Worm (Caenorhabditis elegans): Measurements from ENCODE around the gene unc-52.

Gene unc-52

DNA sequence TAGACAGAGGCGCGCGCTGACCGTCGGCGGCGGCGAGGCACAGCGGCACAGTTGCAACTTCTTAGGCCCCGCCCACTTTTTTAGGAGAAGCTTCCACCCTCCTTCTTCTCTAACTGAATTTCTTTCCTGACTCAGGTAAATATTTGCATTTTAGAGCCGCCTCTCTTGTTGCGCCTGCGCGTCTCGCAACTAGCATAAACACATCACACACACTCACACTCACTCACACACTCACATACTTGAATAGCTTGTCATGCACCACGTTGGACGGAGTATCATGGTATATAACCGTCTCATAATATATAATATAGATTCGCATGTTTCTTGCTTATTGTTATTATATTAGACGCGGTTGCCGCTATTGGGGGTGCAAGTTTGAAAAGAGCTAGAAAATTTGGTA is at the start of gene unc-52:
unc-52 (minus strand) TSS at position 80 of the 400 bp plus-strand sequence.
- TF ChIP-seq pha-4 (tag; optimal IDR thresholded peaks at IDR 0.05) (peak; percentile 76), eor-1 (tag; optimal IDR thresholded peaks at IDR 0.05) (no peak)

DNA sequence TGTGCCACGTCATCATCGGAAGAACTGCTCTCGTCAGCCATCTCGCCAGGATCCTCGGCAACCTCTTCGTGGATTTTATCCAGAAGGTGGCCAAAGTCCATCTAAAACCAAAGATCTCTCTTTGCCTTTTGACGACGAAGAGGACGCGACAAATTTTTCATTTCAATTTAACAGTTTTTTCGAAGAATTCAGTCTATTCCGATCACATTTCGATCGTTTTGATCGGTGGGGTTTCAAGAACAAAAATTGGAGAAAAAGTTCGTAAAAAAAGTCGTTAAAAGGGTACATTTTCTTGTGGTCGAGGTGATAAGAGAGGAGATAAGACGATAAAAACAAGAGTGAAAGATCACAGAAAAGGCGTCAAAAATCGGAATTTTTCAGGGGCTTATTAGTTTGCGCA is 49.2 kb upstream of the unc-52 start, which contains the start of gene glna-1:
glna-1 (minus strand) TSS at position 101 of the 400 bp plus-strand sequence.
- no peak for TF ChIP-seq nhr-23 (tag; optimal IDR thresholded peaks at IDR 0.05)
- TF ChIP-seq nhr-76 (tag; optimal IDR thresholded peaks at IDR 0.05) = no peak
- no peak for TF ChIP-seq tbx-2 (tag; optimal IDR thresholded peaks at IDR 0.05)
- TF ChIP-seq nhr-12 (tag; optimal IDR thresholded peaks at IDR 0.05) = no peak
- TF ChIP-seq nfya-1 (tag; optimal IDR thresholded peaks at IDR 0.05; ENCODE audit: insufficient read depth) = no peak
- no peak for TF ChIP-seq jun-1 (tag; optimal IDR thresholded peaks at IDR 0.05)
- no peak for TF ChIP-seq zag-1 (tag; optimal IDR thresholded peaks at IDR 0.05)
- TF ChIP-seq elt-2 (tag; optimal IDR thresholded peaks at IDR 0.05) = no peak
- TF ChIP-seq fkh-2 (tag; optimal IDR thresholded peaks at IDR 0.05) = no peak
- TF ChIP-seq nhr-28 (tag; optimal IDR thresholded peaks at IDR 0.05) = no peak
- no peak for TF ChIP-seq lin-15B (tag; optimal IDR thresholded peaks at IDR 0.05)
- no peak for TF ChIP-seq nhr-77 (tag; optimal IDR thresholded peaks at IDR 0.05)
- TF ChIP-seq nhr-43 (tag; optimal IDR thresholded peaks at IDR 0.05; ENCODE audit: poor library complexity, severe bottlenecking) = no peak
- no peak for TF ChIP-seq ceh-82 (tag; optimal IDR thresholded peaks at IDR 0.05)
- no peak for TF ChIP-seq nhr-25 (tag; optimal IDR thresholded peaks at IDR 0.05)

DNA sequence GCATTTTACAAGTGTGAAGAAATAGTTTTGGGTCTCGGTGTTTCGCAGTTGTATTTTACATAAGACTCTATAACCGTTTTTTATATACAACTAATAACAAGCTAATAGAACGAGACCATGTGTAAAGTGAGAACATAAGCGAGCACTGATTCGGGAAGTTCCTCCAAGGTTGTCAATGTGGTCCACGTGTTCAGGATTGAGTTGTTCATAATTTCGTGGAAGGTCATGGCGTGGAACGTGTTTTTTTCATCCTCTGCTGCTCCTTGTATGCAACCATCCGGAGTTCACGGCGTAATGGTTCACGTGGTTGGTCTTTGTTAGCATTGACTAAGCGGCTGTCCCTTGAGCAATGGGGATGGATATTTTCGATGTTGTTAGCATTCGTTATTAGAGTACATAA is 43.9 kb upstream of the unc-52 start:
- no peak for TF ChIP-seq fos-1 (tag; optimal IDR thresholded peaks at IDR 0.05)
- no peak for TF ChIP-seq lsy-12 (tag; optimal IDR thresholded peaks at IDR 0.05)
- TF ChIP-seq pqm-1 (tag; optimal IDR thresholded peaks at IDR 0.05) = no peak
- no peak for TF ChIP-seq ceh-82 (tag; optimal IDR thresholded peaks at IDR 0.05)

DNA sequence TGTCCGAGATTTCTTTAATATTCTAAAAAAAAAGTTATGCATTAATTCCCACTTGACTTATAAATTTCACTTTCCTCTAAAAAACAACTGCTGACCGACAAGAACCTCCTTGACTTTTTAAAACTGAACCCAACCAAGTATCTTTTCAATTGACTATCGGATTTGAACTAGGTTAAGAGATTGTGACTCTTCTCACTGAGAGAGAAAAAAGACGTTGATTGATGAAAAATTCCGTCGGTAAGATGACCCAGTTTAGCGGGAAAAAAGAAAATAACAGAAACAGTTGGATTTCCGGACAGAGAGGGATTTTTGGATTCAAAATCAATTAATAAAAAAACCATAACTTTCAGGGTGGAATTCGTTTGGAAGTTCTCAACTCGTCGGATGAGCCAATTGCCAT is 22.2 kb upstream of the unc-52 start:
- TF ChIP-seq nhr-23 (tag; optimal IDR thresholded peaks at IDR 0.05) = peak; percentile 62
- no peak for TF ChIP-seq nhr-77 (tag; optimal IDR thresholded peaks at IDR 0.05)
- TF ChIP-seq R02D3.7 (tag; optimal IDR thresholded peaks at IDR 0.05) = no peak
- TF ChIP-seq egl-5 (tag; optimal IDR thresholded peaks at IDR 0.05) = no peak
- no peak for TF ChIP-seq ama-1 (optimal IDR thresholded peaks at IDR 0.05)
- no peak for TF ChIP-seq hmg-11 (tag; optimal IDR thresholded peaks at IDR 0.05)
- no peak for TF ChIP-seq elt-3 (tag; optimal IDR thresholded peaks at IDR 0.05)

DNA sequence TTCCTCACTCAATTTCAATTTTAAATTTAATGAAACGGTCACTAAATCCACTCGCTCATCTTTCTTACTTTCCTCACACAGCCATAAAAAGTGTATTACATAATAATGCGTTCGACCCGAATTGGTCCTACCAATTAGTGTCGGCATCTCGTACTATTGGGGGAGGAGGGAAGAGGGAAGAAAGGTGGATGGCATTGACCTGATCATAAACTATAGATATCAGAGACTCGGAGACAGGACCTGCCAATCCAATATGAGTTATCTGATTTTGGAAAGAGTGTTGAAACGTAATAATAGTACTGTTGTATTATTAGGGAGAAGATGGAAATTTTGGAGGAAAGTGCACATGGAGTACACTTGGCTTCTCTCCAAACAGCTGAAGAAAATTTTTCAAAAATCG is 21.7 kb upstream of the unc-52 start:
- no peak for TF ChIP-seq R02D3.7 (tag; optimal IDR thresholded peaks at IDR 0.05)
- TF ChIP-seq nhr-23 (tag; optimal IDR thresholded peaks at IDR 0.05) = peak; percentile 2

DNA sequence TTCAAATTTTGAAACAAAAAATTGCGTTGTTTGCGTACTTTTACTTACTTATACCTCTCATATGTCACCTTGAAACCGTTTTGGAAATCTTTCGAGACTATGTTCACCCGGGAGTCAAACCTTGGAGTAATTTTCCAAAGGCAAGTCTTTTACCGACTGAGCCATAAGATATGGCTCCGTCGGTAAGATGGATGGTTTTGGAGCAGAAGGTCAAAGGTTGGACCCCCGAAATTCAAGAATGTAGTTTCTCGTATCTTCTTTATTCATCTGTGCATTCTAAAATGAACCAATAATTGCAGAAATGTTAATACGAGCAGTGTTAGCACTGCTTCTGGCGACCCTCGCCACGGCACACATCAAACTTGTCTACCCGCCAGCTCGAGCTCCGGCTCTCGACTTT is 21.0 kb upstream of the unc-52 start, which contains the start of gene C09F9.2:
C09F9.2 (plus strand) TSS at position 301 of the 400 bp plus-strand sequence.
- TF ChIP-seq ama-1 (optimal IDR thresholded peaks at IDR 0.05) = no peak
- no peak for TF ChIP-seq jun-1 (tag; optimal IDR thresholded peaks at IDR 0.05)

DNA sequence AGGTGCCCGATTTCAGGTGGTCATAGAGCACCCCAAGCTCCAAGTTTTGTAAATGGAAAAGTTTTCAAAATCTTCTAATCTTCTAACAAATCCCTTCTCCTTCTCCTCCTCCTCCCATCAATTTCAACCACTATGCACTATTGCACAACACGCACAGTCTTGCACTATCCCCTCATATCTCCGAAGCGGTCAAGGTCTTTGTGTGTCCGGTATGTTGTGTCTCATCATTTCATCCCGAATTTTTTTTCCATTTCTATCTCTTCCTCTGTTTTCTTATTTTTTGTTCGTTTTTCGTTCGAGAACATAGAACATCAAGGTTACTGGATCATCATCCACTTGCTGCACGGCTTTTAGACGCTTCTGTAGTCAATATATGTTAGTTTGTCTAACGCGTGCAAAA is 19.9 kb upstream of the unc-52 start:
- TF ChIP-seq nhr-43 (tag; optimal IDR thresholded peaks at IDR 0.05; ENCODE audit: poor library complexity, severe bottlenecking) (peak; percentile 15), nhr-23 (tag; optimal IDR thresholded peaks at IDR 0.05) (peak; percentile 68), sea-2 (GFP tag; optimal IDR thresholded peaks at IDR 0.05) (no peak)

DNA sequence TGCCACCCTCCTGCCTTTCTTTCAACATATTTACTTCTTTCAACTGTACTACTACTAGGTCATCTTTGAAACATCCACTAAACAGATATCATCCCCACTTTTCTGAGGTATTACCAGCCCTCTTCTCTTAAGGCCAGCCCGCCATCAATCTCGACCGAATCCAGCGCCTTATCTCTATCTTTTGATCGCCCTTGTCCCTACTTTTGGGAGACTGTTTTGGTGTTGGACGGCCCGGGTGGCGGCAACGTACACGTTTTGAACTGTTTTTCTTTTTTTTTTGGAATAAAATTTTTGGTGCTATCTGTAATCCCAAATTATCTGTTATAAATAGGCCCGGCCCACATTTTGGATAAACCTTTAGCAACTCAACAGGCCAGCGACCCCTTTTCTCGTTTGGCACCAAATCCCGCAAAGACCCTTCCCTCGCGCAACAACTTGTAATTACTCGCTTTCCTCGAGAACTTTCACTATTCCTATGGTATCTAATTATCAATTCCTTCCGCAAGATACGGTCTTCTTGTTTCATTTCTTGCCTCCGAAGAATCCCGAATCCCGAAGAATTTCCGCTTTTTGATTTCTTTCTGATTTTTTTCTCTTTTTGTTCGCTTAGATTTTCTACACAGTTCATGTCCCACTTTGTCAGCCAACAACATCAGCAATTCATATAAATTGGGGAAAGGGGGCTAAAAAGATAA is 19.1 kb upstream of the unc-52 start:
- TF ChIP-seq lsy-12 (tag; optimal IDR thresholded peaks at IDR 0.05) (peak; percentile 1), nhr-23 (tag; optimal IDR thresholded peaks at IDR 0.05) (peak; percentile 11), jun-1 (tag; optimal IDR thresholded peaks at IDR 0.05) (no peak)

All from whole organism, L3 larva.